Fruit fly (Drosophila melanogaster) whole organism, wandering third instar larva: ENCODE results near the gene CG11248.

Experiments
- Abd-B ChIP-seq: fragments of >200 bp; optimal IDR thresholded peaks from 2 replicates; lab custom pipeline; 2017; ENCODE audit warnings: missing biosample characterization, missing genetic modification characterization
- CG32264 ChIP-seq: fragments of 200-800 bp; sonication (Bioruptor generic); optimal IDR thresholded peaks from 2 replicates; lab custom pipeline; 2016; ENCODE audit warnings: missing biosample characterization, missing genetic modification characterization
- CG9705 ChIP-seq: fragments of 200-800 bp; sonication (Bioruptor generic); optimal IDR thresholded peaks from 2 replicates; lab custom pipeline; 2018; ENCODE audit warnings: missing biosample characterization, mild to moderate bottlenecking, missing genetic modification characterization
- CrebA ChIP-seq: fragments of 200-800 bp; sonication (Bioruptor generic); optimal IDR thresholded peaks from 2 replicates; lab custom pipeline; 2016; ENCODE audit warnings: missing biosample characterization, mild to moderate bottlenecking, missing genetic modification characterization, borderline replicate concordance
- Dfd ChIP-seq: fragments of >200 bp; optimal IDR thresholded peaks from 2 replicates; lab custom pipeline; 2017; ENCODE audit warnings: missing biosample characterization, missing genetic modification characterization
- Dif ChIP-seq: fragments of 200-275, 200-300 bp; sonication (Bioruptor generic); optimal IDR thresholded peaks from 2 replicates; lab custom pipeline; 2018; ENCODE audit warnings: missing biosample characterization, missing genetic modification characterization; ENCODE audit not compliant: partially characterized antibody
- GATAd ChIP-seq: sonication (Bioruptor generic); optimal IDR thresholded peaks from 2 replicates; lab custom pipeline; 2016; ENCODE audit warnings: missing biosample characterization, missing genetic modification characterization
- HLH106 ChIP-seq: fragments of 200-800 bp; optimal IDR thresholded peaks from 3 replicates; lab custom pipeline; 2019; ENCODE audit warnings: missing biosample characterization, mild to moderate bottlenecking, missing genetic modification characterization, moderate library complexity
- Hnf4 ChIP-seq: fragments of 200-800 bp; sonication (Bioruptor generic); optimal IDR thresholded peaks from 2 replicates; lab custom pipeline; 2016; ENCODE audit warnings: missing biosample characterization, mild to moderate bottlenecking, missing genetic modification characterization
- Hr83 ChIP-seq: fragments of 200-300 bp; sonication (Bioruptor generic); optimal IDR thresholded peaks from 2 replicates; lab custom pipeline; 2016; ENCODE audit warnings: missing biosample characterization, mild to moderate bottlenecking, missing genetic modification characterization, moderate library complexity; ENCODE audit not compliant: poor library complexity, severe bottlenecking
- Jra ChIP-seq: sonication (Bioruptor generic); optimal IDR thresholded peaks from 2 replicates; lab custom pipeline; 2016; ENCODE audit warnings: missing biosample characterization, missing genetic modification characterization
- Mio ChIP-seq: sonication (Bioruptor generic); optimal IDR thresholded peaks from 2 replicates; lab custom pipeline; 2016; ENCODE audit warnings: missing biosample characterization, missing genetic modification characterization
- Myc ChIP-seq: fragments of >200 bp; optimal IDR thresholded peaks from 2 replicates; lab custom pipeline; 2017
- N ChIP-seq: fragments of >200 bp; optimal IDR thresholded peaks from 2 replicates; lab custom pipeline; 2018; ENCODE audit warnings: missing biosample characterization, missing external identifiers, missing genetic modification characterization
- OdsH ChIP-seq: fragments of 200-800 bp; sonication (Bioruptor generic); optimal IDR thresholded peaks from 2 replicates; lab custom pipeline; 2016; ENCODE audit warnings: missing biosample characterization, mild to moderate bottlenecking, missing genetic modification characterization
- Rel ChIP-seq, 2 experiments: fragments of 200-800 bp; sonication (Bioruptor generic) in 1 of 2; optimal IDR thresholded peaks; 2 replicates in 1 of 2; 3 replicates in 1 of 2; lab custom pipeline; 2016 to 2019; ENCODE audit warnings: mild to moderate bottlenecking in 2 of 2, missing biosample characterization in 2 of 2, missing genetic modification characterization in 2 of 2, moderate library complexity in 1 of 2
- Sp1 ChIP-seq: fragments of 200-800 bp; sonication (Bioruptor generic); optimal IDR thresholded peaks from 3 replicates; lab custom pipeline; 2019; ENCODE audit warnings: missing biosample characterization, mild to moderate bottlenecking, missing genetic modification characterization, moderate library complexity
- br ChIP-seq: fragments of 200-800 bp; sonication (Bioruptor generic); optimal IDR thresholded peaks from 2 replicates; lab custom pipeline; 2016; ENCODE audit warnings: missing biosample characterization, missing genetic modification characterization
- brk ChIP-seq: fragments of 200-800 bp; sonication (Bioruptor generic); optimal IDR thresholded peaks from 2 replicates; lab custom pipeline; 2016; ENCODE audit warnings: missing biosample characterization, mild to moderate bottlenecking, missing genetic modification characterization
- dmrt93B ChIP-seq: fragments of 200-800 bp; sonication (Bioruptor generic); optimal IDR thresholded peaks from 2 replicates; lab custom pipeline; 2018; ENCODE audit warnings: missing biosample characterization, mild to moderate bottlenecking, missing genetic modification characterization
- ey ChIP-seq: fragments of 200-800 bp; sonication (Bioruptor generic); optimal IDR thresholded peaks from 2 replicates; lab custom pipeline; 2016; ENCODE audit warnings: missing biosample characterization, missing genetic modification characterization
- foxo ChIP-seq, 2 experiments: fragments of 200-800 bp; sonication (Bioruptor generic); optimal IDR thresholded peaks; 2 replicates in 1 of 2; 3 replicates in 1 of 2; lab custom pipeline; 2016 to 2017; ENCODE audit warnings: missing biosample characterization in 2 of 2, missing genetic modification characterization in 2 of 2
- fru ChIP-seq: fragments of 200-800 bp; sonication (Bioruptor generic); optimal IDR thresholded peaks from 3 replicates; lab custom pipeline; 2016; ENCODE audit warnings: missing biosample characterization, mild to moderate bottlenecking, missing genetic modification characterization
- h ChIP-seq: fragments of 200-800 bp; sonication (Bioruptor generic); optimal IDR thresholded peaks from 3 replicates; lab custom pipeline; 2016; ENCODE audit warnings: missing biosample characterization, mild to moderate bottlenecking, missing genetic modification characterization
- jim ChIP-seq: fragments of 175-275, 200-325 bp; sonication (Bioruptor generic); optimal IDR thresholded peaks from 2 replicates; lab custom pipeline; 2016; ENCODE audit warnings: missing biosample characterization, mild to moderate bottlenecking, missing genetic modification characterization
- lola ChIP-seq: fragments of >200 bp; optimal IDR thresholded peaks from 2 replicates; lab custom pipeline; 2017; ENCODE audit warnings: missing biosample characterization, missing genetic modification characterization
- pan ChIP-seq: fragments of >200 bp; optimal IDR thresholded peaks from 2 replicates; lab custom pipeline; 2017
- psq ChIP-seq: fragments of 200-800 bp; sonication (Bioruptor generic); optimal IDR thresholded peaks from 3 replicates; lab custom pipeline; 2017; ENCODE audit warnings: missing biosample characterization, mild to moderate bottlenecking, missing genetic modification characterization, moderate library complexity
- rgr ChIP-seq: fragments of 200-800 bp; sonication (Bioruptor generic); optimal IDR thresholded peaks from 3 replicates; lab custom pipeline; 2016; ENCODE audit warnings: missing biosample characterization, mild to moderate bottlenecking, missing genetic modification characterization
- sage ChIP-seq: fragments of 200-800 bp; sonication (Bioruptor generic); optimal IDR thresholded peaks from 2 replicates; lab custom pipeline; 2016; ENCODE audit warnings: missing biosample characterization, mild to moderate bottlenecking, missing genetic modification characterization
- sv ChIP-seq: fragments of 200-800 bp; sonication (Bioruptor generic); optimal IDR thresholded peaks from 3 replicates; lab custom pipeline; 2016; ENCODE audit warnings: missing biosample characterization, missing genetic modification characterization
- tai ChIP-seq: sonication (Bioruptor generic); optimal IDR thresholded peaks from 2 replicates; lab custom pipeline; 2016; ENCODE audit warnings: missing biosample characterization, missing genetic modification characterization
- woc ChIP-seq: sonication (Bioruptor generic); optimal IDR thresholded peaks from 2 replicates; lab custom pipeline; 2016; ENCODE audit warnings: missing biosample characterization, mild to moderate bottlenecking, missing genetic modification characterization

The CG11248 gene

dm6 chr3L:21647853-21648252 lies 32.0 kb upstream of the CG11248 start:
- TF ChIP-seq CG9705 (GFP tag; lab: Kevin White, UChicago) (no peak), CrebA (GFP tag; lab: Kevin White, UChicago) (no peak), sage (GFP tag; lab: Kevin White, UChicago) (no peak), Rel (GFP tag; optimal IDR thresholded peaks at IDR 0.05; lab: Kevin White, UChicago) (no peak), Rel (tag; optimal IDR thresholded peaks at IDR 0.05; lab: Kevin White, UChicago) (no peak), pan (lab: Kevin White, UChicago) (no peak), psq (GFP tag; lab: Kevin White, UChicago) (no peak), tai (no peak)

dm6 chr3L:21651412-21651811 lies 28.4 kb upstream of the CG11248 start:
- TF ChIP-seq Dif (GFP tag; lab: Kevin White, UChicago), result no peak
- no peak for TF ChIP-seq GATAd (GFP tag; lab: Kevin White, UChicago)
- no peak for TF ChIP-seq tai
- no peak for TF ChIP-seq woc (GFP tag; lab: Kevin White, UChicago)
- no peak for TF ChIP-seq dmrt93B (GFP tag; lab: Kevin White, UChicago)
- no peak for TF ChIP-seq CG32264 (GFP tag; lab: Kevin White, UChicago)
- no peak for TF ChIP-seq jim (GFP tag; lab: Kevin White, UChicago)
- no peak for TF ChIP-seq foxo (GFP tag; optimal IDR thresholded peaks at IDR 0.05; lab: Kevin White, UChicago)

- TF ChIP-seq jim (GFP tag; lab: Kevin White, UChicago) (no peak), Rel (GFP tag; optimal IDR thresholded peaks at IDR 0.05; lab: Kevin White, UChicago) (no peak), Rel (tag; optimal IDR thresholded peaks at IDR 0.05; lab: Kevin White, UChicago) (no peak), HLH106 (no peak), Sp1 (GFP tag; lab: Kevin White, UChicago) (no peak), tai (no peak), CrebA (GFP tag; lab: Kevin White, UChicago) (no peak), pan (lab: Kevin White, UChicago) (no peak)
Measured at dm6 chr3L:21652124-21652523, 27.7 kb upstream of the CG11248 start.

dm6 chr3L:21652768-21653167 lies 27.1 kb upstream of the CG11248 start:
- TF ChIP-seq dmrt93B (GFP tag; lab: Kevin White, UChicago) (peak; percentile 30), ey (peak; percentile 50), psq (GFP tag; lab: Kevin White, UChicago) (peak; percentile 39), CrebA (GFP tag; lab: Kevin White, UChicago) (no peak), h (GFP tag; lab: Kevin White, UChicago) (peak; percentile 55), brk (no peak), Myc (lab: Kevin White, UChicago) (peak; percentile 93), Dif (GFP tag; lab: Kevin White, UChicago) (no peak), lola (GFP tag; lab: Kevin White, UChicago) (no peak), Jra (GFP tag; lab: Kevin White, UChicago) (no peak), Abd-B (GFP tag; lab: Kevin White, UChicago) (no peak), sv (peak; percentile 57), Hr83 (GFP tag; lab: Kevin White, UChicago) (peak; percentile 72), Mio (GFP tag; lab: Kevin White, UChicago) (no peak), woc (GFP tag; lab: Kevin White, UChicago) (no peak), Dfd (GFP tag; lab: Kevin White, UChicago) (no peak), OdsH (GFP tag; lab: Kevin White, UChicago) (peak; percentile 48), GATAd (GFP tag; lab: Kevin White, UChicago) (no peak), N (no peak), rgr (GFP tag; lab: Kevin White, UChicago) (no peak), tai (peak; percentile 57), Hnf4 (peak; percentile 69), fru (GFP tag; lab: Kevin White, UChicago) (peak; percentile 48), br (GFP tag; lab: Kevin White, UChicago) (peak; percentile 68), Sp1 (GFP tag; lab: Kevin White, UChicago) (no peak), foxo (GFP tag; optimal IDR thresholded peaks at IDR 0.05; lab: Kevin White, UChicago) (peak in 1 of 2 experiments; percentile 71), HLH106 (peak; percentile 57), CG9705 (GFP tag; lab: Kevin White, UChicago) (peak; percentile 36)
